Fruit fly (Drosophila melanogaster): ENCODE measurements around the gene rempA.

DNA sequence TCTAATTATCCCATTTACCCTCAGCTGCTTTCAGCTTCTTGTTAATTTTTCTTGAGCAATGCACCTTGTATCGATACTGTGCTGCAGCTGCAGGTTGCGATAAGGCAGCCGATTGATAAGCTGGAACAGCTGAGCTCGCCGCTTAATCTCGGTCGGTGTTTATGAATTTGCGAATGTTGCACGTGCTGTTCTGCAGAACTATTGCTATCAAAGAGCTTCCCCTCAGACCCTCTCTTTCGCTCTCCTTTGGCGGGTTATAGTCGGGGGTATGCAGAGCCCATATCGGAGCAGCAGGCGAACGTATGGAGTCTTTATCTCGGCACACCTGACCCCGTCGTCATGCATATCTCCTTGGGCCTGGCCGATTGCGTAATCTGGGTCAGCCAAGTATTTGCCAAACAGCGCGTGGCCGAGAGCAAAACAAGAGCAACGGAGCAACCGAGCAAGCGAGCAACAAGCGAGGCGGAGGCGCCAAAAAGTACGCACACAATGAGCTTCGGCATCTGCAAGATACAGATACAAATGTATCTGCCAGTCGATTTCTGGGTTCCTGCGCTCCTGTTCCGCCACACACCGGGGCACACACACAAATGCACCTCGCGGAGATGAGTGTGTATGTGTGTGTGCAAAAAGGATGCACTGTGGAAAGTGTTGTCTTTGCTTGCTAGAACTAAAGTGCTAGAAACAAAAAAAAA is 45.8 kb downstream of the rempA start:
- TF ChIP-seq brk (GFP tag; optimal IDR thresholded peaks at IDR 0.05) = no peak
- no peak for TF ChIP-seq OdsH (GFP tag; optimal IDR thresholded peaks at IDR 0.05)
- no peak for TF ChIP-seq dsf (GFP tag; optimal IDR thresholded peaks at IDR 0.05; ENCODE audit: borderline replicate concordance)
- no peak for TF ChIP-seq h (GFP tag; optimal IDR thresholded peaks at IDR 0.05)
- no peak for TF ChIP-seq Hnf4 (GFP tag; optimal IDR thresholded peaks at IDR 0.05)
- no peak for TF ChIP-seq psq (GFP tag; optimal IDR thresholded peaks at IDR 0.05)
- no peak for TF ChIP-seq usp (GFP tag; optimal IDR thresholded peaks at IDR 0.05)
- no peak for TF ChIP-seq fru (GFP tag; optimal IDR thresholded peaks at IDR 0.05)
- TF ChIP-seq sv (GFP tag; optimal IDR thresholded peaks at IDR 0.05) = no peak
- no peak for TF ChIP-seq Hr83 (GFP tag; optimal IDR thresholded peaks at IDR 0.05; ENCODE audit: poor library complexity, severe bottlenecking)
- no peak for TF ChIP-seq br (GFP tag; optimal IDR thresholded peaks at IDR 0.05)
- TF ChIP-seq Vsx2 (GFP tag; optimal IDR thresholded peaks at IDR 0.05; ENCODE audit: partially characterized antibody) = no peak
- TF ChIP-seq lola (GFP tag; optimal IDR thresholded peaks at IDR 0.05) = no peak
